Worm (Caenorhabditis elegans): Measurements from ENCODE around the gene ZK721.3.

Gene ZK721.3

DNA sequence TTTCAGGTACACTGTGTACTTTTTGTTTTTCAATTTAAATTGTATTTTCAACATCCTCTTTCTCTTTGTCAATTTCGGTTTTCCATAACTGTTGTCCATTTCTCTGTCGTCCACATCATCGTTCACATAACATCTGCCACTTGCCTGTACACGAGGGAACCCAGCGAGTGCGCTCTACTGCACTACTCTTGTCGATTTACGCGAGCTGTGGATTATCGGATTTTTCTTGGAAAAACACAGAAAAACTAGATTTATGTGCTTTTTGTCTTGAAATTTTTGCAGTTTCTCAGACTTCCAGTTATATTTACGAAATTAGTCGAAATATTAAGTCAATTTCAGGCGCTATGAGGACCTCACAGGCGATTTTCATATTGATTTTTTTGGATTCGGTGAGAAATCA lies 7.5 kb downstream of the ZK721.3 start, which contains the start of gene chup-1 (continued):
- no peak for TF ChIP-seq nhr-76 (tag; optimal IDR thresholded peaks at IDR 0.05)
- peak; percentile 46 for TF ChIP-seq mxl-3 (GFP tag; optimal IDR thresholded peaks at IDR 0.05)
- no peak for TF ChIP-seq F44E2.7 (GFP tag; IDR thresholded peaks at IDR 0.05)
- TF ChIP-seq hlh-30 (tag; optimal IDR thresholded peaks at IDR 0.05; ENCODE audit: insufficient read depth), result peak; percentile 60
- TF ChIP-seq fkh-10 (GFP tag; optimal IDR thresholded peaks at IDR 0.05), result no peak
- TF ChIP-seq lin-39 (tag; optimal IDR thresholded peaks at IDR 0.05), result no peak
- TF ChIP-seq F49E8.2 (tag; optimal IDR thresholded peaks at IDR 0.05; ENCODE audit: borderline replicate concordance), result no peak
- peak; percentile 1 for TF ChIP-seq nhr-6 (tag; optimal IDR thresholded peaks at IDR 0.05)
- TF ChIP-seq hmg-1.1 (GFP tag; IDR thresholded peaks at IDR 0.05), result no peak
- TF ChIP-seq saeg-2 (GFP tag; IDR thresholded peaks at IDR 0.05), result no peak
- no peak for TF ChIP-seq unc-39 (tag; optimal IDR thresholded peaks at IDR 0.05)
- no peak for TF ChIP-seq pha-4 (GFP tag; IDR thresholded peaks at IDR 0.05)
- TF ChIP-seq pha-4 (tag; optimal IDR thresholded peaks at IDR 0.05), result no peak
- TF ChIP-seq ceh-82 (tag; optimal IDR thresholded peaks at IDR 0.05), result no peak
- no peak for TF ChIP-seq ceh-32 (tag; optimal IDR thresholded peaks at IDR 0.05; ENCODE audit: poor library complexity)
- no peak for TF ChIP-seq Y105C5A.15 (GFP tag; IDR thresholded peaks at IDR 0.05)
- no peak for TF ChIP-seq F26F4.8 (GFP tag; conservative IDR thresholded peaks at IDR 0.05)
- TF ChIP-seq egl-27 (tag; optimal IDR thresholded peaks at IDR 0.05), result no peak
- TF ChIP-seq ztf-11 (tag; optimal IDR thresholded peaks at IDR 0.05), result no peak
- TF ChIP-seq daf-12 (tag; optimal IDR thresholded peaks at IDR 0.05), result no peak
- TF ChIP-seq mep-1 (tag; optimal IDR thresholded peaks at IDR 0.05), result peak; percentile 47
- no peak for TF ChIP-seq ztf-7 (tag; optimal IDR thresholded peaks at IDR 0.05)
- no peak for TF ChIP-seq nhr-102 (tag; optimal IDR thresholded peaks at IDR 0.05)
- TF ChIP-seq D1046.2 (GFP tag; IDR thresholded peaks at IDR 0.05), result no peak
- no peak for TF ChIP-seq zip-2 (tag; optimal IDR thresholded peaks at IDR 0.05)
- no peak for TF ChIP-seq jun-1 (tag; optimal IDR thresholded peaks at IDR 0.05)
- TF ChIP-seq nhr-10 (tag; optimal IDR thresholded peaks at IDR 0.05), result no peak
- no peak for TF ChIP-seq lin-1 (GFP tag; IDR thresholded peaks at IDR 0.05)
- no peak for TF ChIP-seq gei-8 (GFP tag; optimal IDR thresholded peaks at IDR 0.05)
- no peak for TF ChIP-seq tra-1 (GFP tag; IDR thresholded peaks at IDR 0.05)
- TF ChIP-seq unc-62 (GFP tag; optimal IDR thresholded peaks at IDR 0.05 in 1 of 2), result peak in 1 of 2 experiments; percentile 46
- no peak for TF ChIP-seq unc-62 (tag; optimal IDR thresholded peaks at IDR 0.05)
- TF ChIP-seq lin-29 (GFP tag; IDR thresholded peaks at IDR 0.05), result no peak
- TF ChIP-seq daf-16 (GFP tag; optimal IDR thresholded peaks at IDR 0.05), result no peak
- peak; percentile 51 for TF ChIP-seq daf-16 (tag; optimal IDR thresholded peaks at IDR 0.05)
- no peak for TF ChIP-seq ama-1 (optimal IDR thresholded peaks at IDR 0.05)
- no peak for TF ChIP-seq ces-1 (GFP tag; optimal IDR thresholded peaks at IDR 0.05)
- TF ChIP-seq Y48G9A.11 (GFP tag; IDR thresholded peaks at IDR 0.05), result no peak
- no peak for TF ChIP-seq nhr-237 (tag; optimal IDR thresholded peaks at IDR 0.05)
- TF ChIP-seq set-16 (GFP tag; IDR thresholded peaks at IDR 0.05), result no peak
- peak in 1 of 2 experiments; percentile 34 for TF ChIP-seq lsy-2 (tag; optimal IDR thresholded peaks at IDR 0.05)
- no peak for TF ChIP-seq nhr-41 (GFP tag; IDR thresholded peaks at IDR 0.05)
- TF ChIP-seq mxl-2 (GFP tag; conservative IDR thresholded peaks at IDR 0.05), result no peak
- TF ChIP-seq dmd-6 (GFP tag; IDR thresholded peaks at IDR 0.05), result 0 out of 2 replicates have a peak, but pooled peaks have one; percentile 13
- TF ChIP-seq F37D6.2 (tag; optimal IDR thresholded peaks at IDR 0.05), result no peak
- no peak for TF ChIP-seq snpc-4 (tag; optimal IDR thresholded peaks at IDR 0.05)
- no peak for TF ChIP-seq dmd-9 (GFP tag; IDR thresholded peaks at IDR 0.05)
- no peak for TF ChIP-seq cey-2 (tag; optimal IDR thresholded peaks at IDR 0.05; ENCODE audit: borderline replicate concordance, insufficient read depth)
- TF ChIP-seq nhr-42 (GFP tag; IDR thresholded peaks at IDR 0.05), result no peak
- TF ChIP-seq snpc-1.2 (GFP tag; IDR thresholded peaks at IDR 0.05), result no peak
- no peak for TF ChIP-seq dmd-8 (GFP tag; IDR thresholded peaks at IDR 0.05)
- TF ChIP-seq daf-19 (GFP tag; conservative IDR thresholded peaks at IDR 0.05), result no peak
- no peak for TF ChIP-seq attf-4 (tag; optimal IDR thresholded peaks at IDR 0.05)
- TF ChIP-seq T26A8.4 (GFP tag; IDR thresholded peaks at IDR 0.05), result no peak

Data from whole organism, L4 larva.